Worm (Caenorhabditis elegans): ENCODE measurements around the gene Y54G2A.12.
"Not testable (repeated sequence)": the region's sequence is repeated elsewhere in the genome, so short reads cannot be mapped to it uniquely, and the experiment has no call there.

DNA sequence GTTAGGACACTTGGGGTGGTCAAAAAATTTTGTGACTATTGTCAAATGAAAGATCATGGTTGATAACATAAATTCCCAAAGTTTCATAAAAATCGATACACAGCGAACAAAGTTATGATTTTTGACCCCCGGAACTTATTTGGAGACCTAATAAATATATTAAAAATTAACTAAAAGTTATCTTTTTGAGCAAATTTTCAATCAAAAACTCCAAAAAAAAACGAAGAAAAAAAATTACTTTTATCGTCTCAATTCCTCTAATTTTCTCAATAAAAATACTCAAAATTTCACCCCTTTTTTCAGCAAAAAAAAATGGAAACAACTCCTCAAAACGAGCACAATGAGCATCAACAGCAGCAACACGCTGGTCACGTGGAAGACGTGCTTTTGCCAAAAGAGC is 5.7 kb upstream of the Y54G2A.12 start, which contains the start of gene atln-1:
- TF ChIP-seq mab-5 (tag; optimal IDR thresholded peaks at IDR 0.05); hlh-1 (tag; optimal IDR thresholded peaks at IDR 0.05); sem-2 (GFP tag; optimal IDR thresholded peaks at IDR 0.05); unc-120 (tag; optimal IDR thresholded peaks at IDR 0.05; ENCODE audit: poor library complexity, severe bottlenecking); ces-1 (GFP tag; optimal IDR thresholded peaks at IDR 0.05); unc-39 (tag; optimal IDR thresholded peaks at IDR 0.05); blmp-1 (tag; optimal IDR thresholded peaks at IDR 0.05); nhr-76 (tag; optimal IDR thresholded peaks at IDR 0.05); pha-4 (tag; optimal IDR thresholded peaks at IDR 0.05); ztf-11 (tag; optimal IDR thresholded peaks at IDR 0.05); elt-1 (tag; optimal IDR thresholded peaks at IDR 0.05; ENCODE audit: borderline replicate concordance, insufficient read depth): not testable (repeated sequence)
